Worm (Caenorhabditis elegans) whole organism, L3 larva: ENCODE data around the gene abu-10.
A peak's percentile ranks its signal among the peaks of the same experiment; 100 is the strongest.

Source experiments
- R02D3.7 ChIP-seq: fragments of 150-350 bp; optimal IDR thresholded peaks from 2 replicates; lab custom pipeline; 2014; ENCODE audit warnings: missing biosample characterization, missing genetic modification characterization
- ZK546.5 ChIP-seq: sonication (generic microtip); optimal IDR thresholded peaks from 2 replicates; lab custom pipeline; 2017; ENCODE audit warnings: missing biosample characterization, missing genetic modification characterization
- aly-2 ChIP-seq: fragments of 150-350 bp; optimal IDR thresholded peaks from 2 replicates; lab custom pipeline; 2014; ENCODE audit warnings: missing biosample characterization, missing genetic modification characterization
- ceh-16 ChIP-seq: sonication (generic microtip); optimal IDR thresholded peaks from 2 replicates; lab custom pipeline; 2017; ENCODE audit warnings: missing biosample characterization, missing genetic modification characterization
- ceh-28 ChIP-seq: fragments of 150-350 bp; optimal IDR thresholded peaks from 2 replicates; lab custom pipeline; 2014; ENCODE audit warnings: missing biosample characterization, missing genetic modification reagents, missing genetic modification characterization
- ceh-9 ChIP-seq: sonication (generic microtip); optimal IDR thresholded peaks from 2 replicates; lab custom pipeline; 2018; ENCODE audit warnings: missing biosample characterization, missing genetic modification characterization
- egl-27 ChIP-seq: sonication (generic microtip); optimal IDR thresholded peaks from 4 replicates; lab custom pipeline; 2017; ENCODE audit warnings: missing biosample characterization, missing genetic modification reagents, missing genetic modification characterization
- egl-5 ChIP-seq: fragments of 150-350 bp; optimal IDR thresholded peaks from 2 replicates; lab custom pipeline; 2017; ENCODE audit warnings: missing biosample characterization, missing genetic modification reagents, missing genetic modification characterization, inconsistent platforms
- elt-2 ChIP-seq: sonication (generic microtip); optimal IDR thresholded peaks from 2 replicates; lab custom pipeline; 2016; ENCODE audit warnings: missing genetic modification reagents, mild to moderate bottlenecking, missing genetic modification characterization, missing compliant biosample characterization
- eor-1 ChIP-seq, 2 experiments: fragments of 150-350 bp; optimal IDR thresholded peaks; 2 replicates each; lab custom pipeline; 2014 to 2018; ENCODE audit warnings: missing biosample characterization in 2 of 2, missing genetic modification characterization in 2 of 2
- fkh-10 ChIP-seq: sonication (generic microtip); optimal IDR thresholded peaks from 2 replicates; lab custom pipeline; 2017; ENCODE audit warnings: missing biosample characterization, missing genetic modification reagents, missing genetic modification characterization
- fkh-2 ChIP-seq: fragments of 150-350 bp; optimal IDR thresholded peaks from 2 replicates; lab custom pipeline; 2014; ENCODE audit warnings: missing biosample characterization, missing genetic modification reagents, missing genetic modification characterization
- fos-1 ChIP-seq: fragments of 150-350 bp; optimal IDR thresholded peaks from 2 replicates; lab custom pipeline; 2014; ENCODE audit warnings: missing biosample characterization, missing genetic modification characterization
- hmg-11 ChIP-seq: sonication (generic microtip); optimal IDR thresholded peaks from 2 replicates; lab custom pipeline; 2016; ENCODE audit warnings: missing genetic modification characterization, missing compliant biosample characterization
- jun-1 ChIP-seq: fragments of 150-350 bp; optimal IDR thresholded peaks from 2 replicates; lab custom pipeline; 2014; ENCODE audit warnings: missing biosample characterization, missing genetic modification reagents, missing genetic modification characterization
- lin-15B ChIP-seq: fragments of 150-350 bp; optimal IDR thresholded peaks from 2 replicates; lab custom pipeline; 2014; ENCODE audit warnings: missing biosample characterization, missing genetic modification characterization
- lin-39 ChIP-seq: fragments of 150-350 bp; optimal IDR thresholded peaks from 2 replicates; lab custom pipeline; 2018; ENCODE audit warnings: missing biosample characterization, missing genetic modification reagents, missing genetic modification characterization
- lsy-12 ChIP-seq: sonication (generic microtip); optimal IDR thresholded peaks from 2 replicates; lab custom pipeline; 2016; ENCODE audit warnings: mild to moderate bottlenecking, missing genetic modification characterization, missing compliant biosample characterization
- mdl-1 ChIP-seq: fragments of 150-350 bp; optimal IDR thresholded peaks from 2 replicates; lab custom pipeline; 2014; ENCODE audit warnings: missing biosample characterization, missing genetic modification characterization
- nfya-1 ChIP-seq: sonication (generic microtip); optimal IDR thresholded peaks from 2 replicates; lab custom pipeline; 2017; ENCODE audit warnings: missing genetic modification characterization, mild to moderate bottlenecking, missing compliant biosample characterization, antibody characterized with exemption, moderate library complexity; ENCODE audit not compliant: insufficient read depth
- nhr-12 ChIP-seq: fragments of 150-350 bp; optimal IDR thresholded peaks from 2 replicates; lab custom pipeline; 2014; ENCODE audit warnings: missing biosample characterization, missing genetic modification characterization
- nhr-23 ChIP-seq: fragments of 150-350 bp; optimal IDR thresholded peaks from 2 replicates; lab custom pipeline; 2014; ENCODE audit warnings: missing biosample characterization, missing genetic modification reagents, missing genetic modification characterization
- nhr-237 ChIP-seq: fragments of 150-350 bp; optimal IDR thresholded peaks from 2 replicates; lab custom pipeline; 2014; ENCODE audit warnings: missing biosample characterization, missing genetic modification characterization
- nhr-25 ChIP-seq: sonication (generic microtip); optimal IDR thresholded peaks from 2 replicates; lab custom pipeline; 2017; ENCODE audit warnings: missing biosample characterization, missing genetic modification characterization
- nhr-43 ChIP-seq: sonication (generic microtip); optimal IDR thresholded peaks from 2 replicates; lab custom pipeline; 2016; ENCODE audit warnings: mild to moderate bottlenecking, missing genetic modification characterization, missing compliant biosample characterization; ENCODE audit not compliant: poor library complexity, severe bottlenecking
- nhr-67 ChIP-seq: fragments of 150-350 bp; optimal IDR thresholded peaks from 2 replicates; lab custom pipeline; 2014; ENCODE audit warnings: missing biosample characterization, missing genetic modification characterization
- nhr-77 ChIP-seq: fragments of 150-350 bp; optimal IDR thresholded peaks from 2 replicates; lab custom pipeline; 2014; ENCODE audit warnings: missing biosample characterization, missing genetic modification characterization
- pha-4 ChIP-seq: fragments of 150-350 bp; optimal IDR thresholded peaks from 2 replicates; lab custom pipeline; 2014; ENCODE audit warnings: missing biosample characterization, missing genetic modification reagents, missing genetic modification characterization
- pqm-1 ChIP-seq: fragments of 150-350 bp; optimal IDR thresholded peaks from 2 replicates; lab custom pipeline; 2017; ENCODE audit warnings: missing biosample characterization, missing genetic modification characterization, inconsistent platforms
- sea-2 ChIP-seq: fragments of 150-350 bp; sonication (generic microtip); optimal IDR thresholded peaks from 4 replicates; lab custom pipeline; 2014; ENCODE audit warnings: missing biosample characterization, missing genetic modification reagents, missing genetic modification characterization
- skn-1 ChIP-seq: fragments of 150-350 bp; optimal IDR thresholded peaks from 2 replicates; lab custom pipeline; 2014; ENCODE audit warnings: missing biosample characterization, missing genetic modification characterization
- snpc-4 ChIP-seq: fragments of 150-350 bp; optimal IDR thresholded peaks from 2 replicates; lab custom pipeline; 2014; ENCODE audit warnings: missing biosample characterization, missing genetic modification characterization
- tbx-2 ChIP-seq: sonication (generic microtip); optimal IDR thresholded peaks from 2 replicates; lab custom pipeline; 2016; ENCODE audit warnings: mild to moderate bottlenecking, missing genetic modification characterization, missing compliant biosample characterization
- unc-39 ChIP-seq: sonication (generic microtip); optimal IDR thresholded peaks from 4 replicates; lab custom pipeline; 2017; ENCODE audit warnings: missing biosample characterization, missing genetic modification characterization
- unc-62 ChIP-seq: fragments of 150-350 bp; sonication (generic microtip); optimal IDR thresholded peaks from 4 replicates; lab custom pipeline; 2014; ENCODE audit warnings: missing biosample characterization, missing genetic modification reagents, missing genetic modification characterization
- zag-1 ChIP-seq: fragments of 150-350 bp; optimal IDR thresholded peaks from 2 replicates; lab custom pipeline; 2014; ENCODE audit warnings: missing biosample characterization, missing genetic modification characterization
- ztf-11 ChIP-seq: fragments of 150-350 bp; optimal IDR thresholded peaks from 2 replicates; lab custom pipeline; 2014; ENCODE audit warnings: missing biosample characterization, missing genetic modification characterization
- ztf-4 ChIP-seq: fragments of 150-350 bp; optimal IDR thresholded peaks from 2 replicates; lab custom pipeline; 2014; ENCODE audit warnings: missing biosample characterization, missing genetic modification characterization

abu-10 gene

DNA sequence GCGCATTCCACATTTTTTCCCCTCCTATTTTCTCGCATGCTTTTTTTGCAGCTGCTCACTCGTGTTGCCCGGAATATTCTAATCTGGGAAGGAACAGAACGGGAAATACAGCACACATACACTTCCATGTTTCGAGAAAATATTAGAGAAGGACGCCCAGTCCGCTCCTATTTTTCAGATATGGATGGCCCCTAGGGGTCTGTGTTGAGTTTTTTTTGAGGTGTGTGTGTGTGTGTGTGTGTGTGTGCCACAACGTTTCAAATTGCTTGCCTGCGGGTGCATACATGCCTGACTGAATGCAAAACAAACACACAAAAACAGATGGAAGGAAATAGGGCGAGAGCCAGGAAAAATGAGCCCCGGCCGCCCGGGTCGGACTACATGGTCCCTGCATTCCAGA, 23.6 kb downstream of the abu-10 start:
- TF ChIP-seq mdl-1 (tag; lab: Kevin White, UChicago), result no peak
- no peak for TF ChIP-seq fos-1 (tag; lab: Kevin White, UChicago)
- TF ChIP-seq unc-62 (GFP tag; lab: Kevin White, UChicago), result no peak
- TF ChIP-seq aly-2 (tag; lab: Kevin White, UChicago), result no peak
- no peak for TF ChIP-seq nhr-237
- TF ChIP-seq ztf-4 (tag; lab: Kevin White, UChicago), result no peak
- no peak for TF ChIP-seq ceh-9 (tag; lab: Kevin White, UChicago)
- no peak for TF ChIP-seq R02D3.7
- no peak for TF ChIP-seq nhr-77 (tag; lab: Kevin White, UChicago)
- no peak for TF ChIP-seq ceh-16
- no peak for TF ChIP-seq nfya-1 (tag; lab: Kevin White, UChicago)
- no peak for TF ChIP-seq snpc-4 (tag; lab: Kevin White, UChicago)
- TF ChIP-seq nhr-25 (tag; lab: Kevin White, UChicago), result no peak
- no peak for TF ChIP-seq eor-1 (tag; optimal IDR thresholded peaks at IDR 0.05; lab: Kevin White, UChicago)
- no peak for TF ChIP-seq lin-15B (tag; lab: Kevin White, UChicago)
- TF ChIP-seq egl-5, result no peak
- TF ChIP-seq lsy-12 (tag; lab: Kevin White, UChicago), result no peak
- no peak for TF ChIP-seq nhr-43 (tag; lab: Kevin White, UChicago)
- no peak for TF ChIP-seq jun-1 (tag; lab: Kevin White, UChicago)

DNA sequence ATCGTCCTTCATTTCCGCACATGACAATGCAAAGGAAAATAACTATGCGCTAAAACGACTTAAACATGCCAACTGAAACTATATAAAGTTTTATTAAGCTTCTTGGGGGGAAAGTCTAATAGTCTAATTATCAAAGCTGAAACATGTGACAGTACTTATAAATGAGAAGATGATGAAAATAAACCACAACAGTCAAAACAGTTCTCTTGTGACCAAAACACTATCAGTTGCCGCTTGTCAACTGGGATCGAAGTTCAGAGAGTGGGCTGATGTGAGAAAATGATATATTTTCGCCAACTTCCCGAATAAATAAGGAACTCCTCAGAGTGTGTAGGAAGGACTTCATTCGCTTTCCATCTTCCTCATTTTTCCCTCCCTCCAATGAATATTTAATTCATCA, 24.1 kb downstream of the abu-10 start:
- TF ChIP-seq nhr-12 (tag; lab: Kevin White, UChicago) (no peak), unc-62 (GFP tag; lab: Kevin White, UChicago) (no peak), nhr-23 (tag; lab: Kevin White, UChicago) (no peak), lin-39 (no peak), ztf-4 (tag; lab: Kevin White, UChicago) (no peak), elt-2 (tag; lab: Kevin White, UChicago) (peak; percentile 71), jun-1 (tag; lab: Kevin White, UChicago) (no peak), pha-4 (tag; lab: Kevin White, UChicago) (peak; percentile 14), nfya-1 (tag; lab: Kevin White, UChicago) (no peak), ceh-9 (tag; lab: Kevin White, UChicago) (no peak), pqm-1 (peak; percentile 45), R02D3.7 (no peak), nhr-67 (tag; lab: Kevin White, UChicago) (no peak), fkh-10 (GFP tag; lab: Kevin White, UChicago) (no peak), fkh-2 (no peak), egl-5 (no peak)

DNA sequence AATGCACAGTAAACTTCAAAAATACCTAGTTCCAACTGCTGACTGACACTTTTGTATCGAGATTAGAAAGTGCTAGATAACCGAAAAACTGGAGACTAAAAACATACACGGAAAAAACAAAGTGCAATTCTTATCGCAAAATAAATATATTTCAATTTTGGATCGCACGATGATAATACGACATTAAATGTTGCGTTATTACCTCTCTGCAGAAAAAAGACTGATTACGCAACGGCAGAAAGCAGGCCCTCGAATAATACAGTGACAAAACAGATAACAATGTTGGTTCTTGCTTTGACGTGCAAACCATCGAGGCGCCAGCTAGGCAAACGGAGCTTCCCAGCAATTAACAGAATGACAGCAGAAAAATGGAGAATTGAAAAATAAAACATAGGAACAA, 25.9 kb downstream of the abu-10 start:
- TF ChIP-seq pha-4 (tag; lab: Kevin White, UChicago) (peak; percentile 81), snpc-4 (tag; lab: Kevin White, UChicago) (no peak), elt-2 (tag; lab: Kevin White, UChicago) (peak; percentile 100), pqm-1 (peak; percentile 99), jun-1 (tag; lab: Kevin White, UChicago) (peak; percentile 83), skn-1 (tag; lab: Kevin White, UChicago) (peak; percentile 67), nfya-1 (tag; lab: Kevin White, UChicago) (no peak), nhr-43 (tag; lab: Kevin White, UChicago) (no peak), lin-39 (no peak), egl-27 (tag; lab: Kevin White, UChicago) (no peak), lsy-12 (tag; lab: Kevin White, UChicago) (no peak)

- TF ChIP-seq sea-2 (GFP tag; lab: Kevin White, UChicago) (no peak), lsy-12 (tag; lab: Kevin White, UChicago) (no peak), ZK546.5 (tag; lab: Kevin White, UChicago) (no peak), nhr-43 (tag; lab: Kevin White, UChicago) (peak; percentile 72), nfya-1 (tag; lab: Kevin White, UChicago) (peak; percentile 8), hmg-11 (tag; lab: Kevin White, UChicago) (no peak), tbx-2 (tag; lab: Kevin White, UChicago) (no peak), elt-2 (tag; lab: Kevin White, UChicago) (no peak), ceh-16 (no peak), egl-5 (peak; percentile 36), lin-39 (peak; percentile 6), pha-4 (tag; lab: Kevin White, UChicago) (peak; percentile 14), fkh-2 (no peak), nhr-67 (tag; lab: Kevin White, UChicago) (no peak), unc-39 (tag; lab: Kevin White, UChicago) (no peak), ceh-28 (tag; lab: Kevin White, UChicago) (no peak), unc-62 (GFP tag; lab: Kevin White, UChicago) (no peak), nhr-77 (tag; lab: Kevin White, UChicago) (no peak), ztf-11 (tag; lab: Kevin White, UChicago) (no peak), fos-1 (tag; lab: Kevin White, UChicago) (no peak), fkh-10 (GFP tag; lab: Kevin White, UChicago) (no peak), zag-1 (tag; lab: Kevin White, UChicago) (no peak), lin-15B (tag; lab: Kevin White, UChicago) (no peak)
These were observed 26.5 kb downstream of the abu-10 start for ce11 chrX:3824443-3824842.
